Fruit fly (Drosophila melanogaster): Measurements from ENCODE around the gene Jon65Ai.

Gene Jon65Ai

dm6 chr3L:6094697-6095096, 40.5 kb upstream of the Jon65Ai start, which contains the start of the genes CG10467 and loj (continued):
- TF ChIP-seq CG5953 (GFP tag; IDR thresholded peaks at IDR 0.05) (peak; percentile 86; the same call in 1 of the 2 replicates), Nf-YA (GFP tag; IDR thresholded peaks at IDR 0.05) (peak; percentile 87), HLH4C (GFP tag; IDR thresholded peaks at IDR 0.05; ENCODE audit: partially characterized antibody) (peak; percentile 59), ken (GFP tag; IDR thresholded peaks at IDR 0.05) (peak; percentile 97), dpn (GFP tag; optimal IDR thresholded peaks at IDR 0.05) (peak; percentile 80 to 98), pzg (GFP tag; optimal IDR thresholded peaks at IDR 0.05) (peak; percentile 63), CG7987 (GFP tag; optimal IDR thresholded peaks at IDR 0.05) (peak; percentile 73), CG31224 (GFP tag; IDR thresholded peaks at IDR 0.05) (peak; percentile 93), ash1 (GFP tag; optimal IDR thresholded peaks at IDR 0.05) (peak; percentile 19), dan (GFP tag; IDR thresholded peaks at IDR 0.05) (peak; percentile 94), Pdp1 (GFP tag; optimal IDR thresholded peaks at IDR 0.05) (peak; percentile 75 to 90), cad (GFP tag; optimal IDR thresholded peaks at IDR 0.05) (no peak), trem (tag; optimal IDR thresholded peaks at IDR 0.05) (peak; percentile 95), Taf1 (GFP tag; IDR thresholded peaks at IDR 0.05) (peak; percentile 87), CG2875 (GFP tag; optimal IDR thresholded peaks at IDR 0.05) (peak; percentile 72), CG8478 (optimal IDR thresholded peaks at IDR 0.05) (no peak), CG17359 (tag; optimal IDR thresholded peaks at IDR 0.05) (peak; percentile 96), CG8924 (tag; optimal IDR thresholded peaks at IDR 0.05) (peak; percentile 96), CG12104 (GFP tag; optimal IDR thresholded peaks at IDR 0.05) (peak; percentile 93), cato (GFP tag; optimal IDR thresholded peaks at IDR 0.05; ENCODE audit: borderline replicate concordance) (peak; percentile 94), Hmr (GFP tag; optimal IDR thresholded peaks at IDR 0.05) (peak; percentile 92), CTCF (GFP tag; optimal IDR thresholded peaks at IDR 0.05) (peak; percentile 30), Spps (tag; optimal IDR thresholded peaks at IDR 0.05) (peak; percentile 90), HmgZ (tag; optimal IDR thresholded peaks at IDR 0.05) (peak; percentile 94), dati (GFP tag; IDR thresholded peaks at IDR 0.05) (peak; percentile 80), CG6791 (GFP tag; IDR thresholded peaks at IDR 0.05; ENCODE audit: partially characterized antibody) (peak; percentile 55; the same call in 1 of the 3 replicates), Hsf (GFP tag; optimal IDR thresholded peaks at IDR 0.05) (peak; percentile 94), ssp (GFP tag; IDR thresholded peaks at IDR 0.05) (peak; percentile 93), shn (GFP tag; optimal IDR thresholded peaks at IDR 0.05) (peak; percentile 76), CG13624 (GFP tag; optimal IDR thresholded peaks at IDR 0.05) (peak; percentile 85), CG14860 (GFP tag; IDR thresholded peaks at IDR 0.05; ENCODE audit: partially characterized antibody) (peak; percentile 61; the same call in 2 of the 3 replicates), sr (GFP tag; IDR thresholded peaks at IDR 0.05) (peak; percentile 63; the same call in 1 of the 3 replicates), CG32772 (GFP tag; IDR thresholded peaks at IDR 0.05) (peak; percentile 98), seq (GFP tag; IDR thresholded peaks at IDR 0.05) (peak; percentile 86), CG18764 (GFP tag; optimal IDR thresholded peaks at IDR 0.05) (peak; percentile 92), CG9876 (GFP tag; optimal IDR thresholded peaks at IDR 0.05) (peak; percentile 79), Side (GFP tag; optimal IDR thresholded peaks at IDR 0.05) (peak; percentile 56), danr (GFP tag; IDR thresholded peaks at IDR 0.05) (peak; percentile 93), ab (GFP tag; optimal IDR thresholded peaks at IDR 0.05) (peak; percentile 56), CG12744 (GFP tag; optimal IDR thresholded peaks at IDR 0.05) (peak; percentile 66), Abd-B (GFP tag; optimal IDR thresholded peaks at IDR 0.05) (peak; percentile 99), slou (GFP tag; optimal IDR thresholded peaks at IDR 0.05) (peak; percentile 96), caup (GFP tag; optimal IDR thresholded peaks at IDR 0.05; ENCODE audit: severe bottlenecking) (peak; percentile 89), nerfin-2 (GFP tag; IDR thresholded peaks at IDR 0.05; ENCODE audit: partially characterized antibody) (0 out of 2 replicates have a peak, but pooled peaks have one; percentile 15), CG32532 (GFP tag; IDR thresholded peaks at IDR 0.05) (peak; percentile 98), CG17186 (GFP tag; optimal IDR thresholded peaks at IDR 0.05) (peak; percentile 48), kah (GFP tag; optimal IDR thresholded peaks at IDR 0.05) (peak; percentile 81), prd (optimal IDR thresholded peaks at IDR 0.05) (no peak), prd (GFP tag; IDR thresholded peaks at IDR 0.05) (peak; percentile 99), CG1603 (tag; optimal IDR thresholded peaks at IDR 0.05) (peak; percentile 51), mirr (GFP tag; optimal IDR thresholded peaks at IDR 0.05) (peak; percentile 53)
